Worm (Caenorhabditis elegans): ENCODE measurements around the gene F09F7.5.

- TF ChIP-seq unc-3 (GFP tag; conservative IDR thresholded peaks at IDR 0.05) (no peak), unc-3 (tag; optimal IDR thresholded peaks at IDR 0.05) (no peak), ahr-1 (tag; optimal IDR thresholded peaks at IDR 0.05) (no peak), odd-2 (tag; optimal IDR thresholded peaks at IDR 0.05) (no peak)
Observed at ce11 chrIII:5564799-5565198, 18.0 kb downstream of the F09F7.5 start, which contains the start of gene mlc-3.

Data from whole organism, late embryonic.